Worm (Caenorhabditis elegans): ENCODE results near the gene C03A3.3.

The C03A3.3 gene

DNA sequence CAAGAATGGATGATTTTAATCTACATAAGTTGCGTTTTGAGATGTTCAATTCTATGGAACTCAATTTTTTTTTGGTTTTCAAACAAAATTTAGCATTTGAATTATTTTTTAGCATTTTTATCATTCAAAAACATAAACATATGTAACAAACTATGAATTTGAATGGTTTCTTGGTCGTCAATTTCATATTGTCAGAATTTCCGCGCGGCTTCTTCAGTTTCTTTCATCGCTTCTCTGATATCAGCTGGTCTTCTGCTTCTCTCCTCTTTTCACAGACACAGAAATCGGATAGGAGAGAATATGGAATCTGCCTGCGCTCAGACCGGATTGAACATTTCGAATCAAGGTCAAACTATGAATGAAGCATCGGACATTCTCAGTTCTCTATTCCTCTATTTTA, 2.2 kb downstream of the C03A3.3 start, which contains the start of gene C03A3.9:
Gene C03A3.9, plus strand, starts transcription at position 301 of the 400 bp plus-strand sequence.
- TF ChIP-seq ztf-28 (GFP tag; IDR thresholded peaks at IDR 0.05) (no peak), lsy-27 (tag; optimal IDR thresholded peaks at IDR 0.05; ENCODE audit: borderline replicate concordance, insufficient read depth) (no peak), snpc-1.3 (tag; optimal IDR thresholded peaks at IDR 0.05; ENCODE audit: insufficient read depth) (no peak), K11D2.4 (GFP tag; IDR thresholded peaks at IDR 0.05) (no peak), atf-7 (tag; optimal IDR thresholded peaks at IDR 0.05) (no peak), F10E7.11 (tag; optimal IDR thresholded peaks at IDR 0.05) (no peak), egrh-3 (GFP tag; IDR thresholded peaks at IDR 0.05) (no peak), nhr-179 (tag; optimal IDR thresholded peaks at IDR 0.05) (no peak), fkh-3 (tag; optimal IDR thresholded peaks at IDR 0.05) (no peak), ceh-40 (GFP tag; IDR thresholded peaks at IDR 0.05) (no peak), snpc-4 (GFP tag; optimal IDR thresholded peaks at IDR 0.05) (no peak), snpc-4 (tag; optimal IDR thresholded peaks at IDR 0.05) (no peak), lir-1 (GFP tag; conservative IDR thresholded peaks at IDR 0.05) (no peak), C06A6.2 (GFP tag; conservative IDR thresholded peaks at IDR 0.05) (no peak), bed-2 (GFP tag; IDR thresholded peaks at IDR 0.05) (no peak), repo-1 (tag; optimal IDR thresholded peaks at IDR 0.05) (no peak), mxl-1 (tag; optimal IDR thresholded peaks at IDR 0.05) (no peak)

DNA sequence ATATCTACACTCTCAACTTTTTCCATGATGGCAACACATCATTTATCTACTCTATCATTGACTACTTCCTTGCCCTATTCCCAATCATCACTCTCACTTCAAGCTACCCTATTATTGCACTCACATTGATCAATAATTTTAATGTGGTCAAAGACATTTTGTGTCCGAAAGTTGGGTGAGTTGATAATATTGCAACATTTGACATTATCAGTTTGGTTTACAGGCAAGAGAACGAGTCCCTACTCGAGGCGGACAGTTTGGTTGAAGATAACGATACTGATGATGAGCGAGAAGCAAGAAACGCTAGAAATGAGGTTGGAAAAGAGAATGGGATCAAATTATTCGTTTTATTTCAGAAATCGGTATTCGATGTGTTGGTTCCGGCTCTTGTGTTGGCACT, 4.2 kb downstream of the C03A3.3 start:
- TF ChIP-seq ceh-79 (tag; optimal IDR thresholded peaks at IDR 0.05) (no peak), nhr-80 (tag; optimal IDR thresholded peaks at IDR 0.05) (peak; percentile 92), egl-44 (GFP tag; IDR thresholded peaks at IDR 0.05) (no peak), attf-6 (GFP tag; IDR thresholded peaks at IDR 0.05) (no peak), F33H1.4 (GFP tag; IDR thresholded peaks at IDR 0.05) (no peak), bed-2 (GFP tag; IDR thresholded peaks at IDR 0.05) (no peak), ztf-22 (GFP tag; optimal IDR thresholded peaks at IDR 0.05) (no peak), ceh-27 (GFP tag; optimal IDR thresholded peaks at IDR 0.05) (no peak), ets-4 (GFP tag; optimal IDR thresholded peaks at IDR 0.05) (peak; percentile 33), cebp-2 (GFP tag; IDR thresholded peaks at IDR 0.05) (no peak), F22D6.2 (tag; optimal IDR thresholded peaks at IDR 0.05) (no peak), fkh-3 (tag; optimal IDR thresholded peaks at IDR 0.05) (no peak), unc-62 (GFP tag; optimal IDR thresholded peaks at IDR 0.05) (no peak)

DNA sequence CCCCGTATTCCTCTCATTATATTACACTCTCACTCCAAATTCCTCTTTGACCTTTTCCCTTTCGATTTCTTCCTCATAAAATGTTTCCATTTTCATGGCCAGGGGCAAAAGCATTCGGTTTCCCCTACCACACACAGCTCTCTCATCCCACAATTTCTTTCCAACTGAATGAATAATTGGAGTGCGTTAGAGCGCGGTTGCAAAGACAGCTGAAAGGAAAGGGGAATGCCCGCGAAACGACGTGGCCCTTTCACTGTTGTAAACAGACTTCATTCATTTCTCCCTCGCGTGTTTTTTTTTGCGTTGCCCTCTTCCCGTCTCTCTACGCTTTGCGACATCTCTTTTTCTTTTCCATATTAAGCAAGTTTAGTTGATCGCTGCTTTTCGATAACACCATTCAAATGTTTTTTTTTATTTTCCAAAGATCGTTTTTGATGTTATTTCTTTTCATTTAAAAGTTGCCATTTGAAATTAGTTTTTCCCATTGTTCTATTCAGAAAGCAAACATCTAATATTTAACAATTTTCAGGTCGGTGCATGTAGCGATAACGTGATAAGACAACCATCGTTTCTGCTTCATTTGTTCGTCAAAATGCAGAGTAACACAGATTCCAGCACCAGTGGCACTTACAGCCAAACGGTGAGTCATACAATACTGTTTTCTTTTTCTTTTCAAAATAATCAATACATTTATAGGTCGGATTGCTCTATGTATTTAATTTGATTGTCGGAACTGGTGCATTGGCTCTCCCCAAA, 6.4 kb downstream of the C03A3.3 start, which contains the start of gene C03A3.2:
Gene C03A3.2, plus strand, starts transcription at position 530 of the 756 bp plus-strand sequence.
- TF ChIP-seq mxl-1 (tag; optimal IDR thresholded peaks at IDR 0.05): no peak
- peak; percentile 20 for TF ChIP-seq attf-5 (GFP tag; optimal IDR thresholded peaks at IDR 0.05)
- TF ChIP-seq hmg-1.2 (GFP tag; IDR thresholded peaks at IDR 0.05): peak; percentile 45; the same call in 1 of the 2 replicates
- no peak for TF ChIP-seq him-1 (tag; optimal IDR thresholded peaks at IDR 0.05)
- TF ChIP-seq lin-35 (GFP tag; optimal IDR thresholded peaks at IDR 0.05): peak in 2 of 3 experiments; percentile 19 to 45
- no peak for TF ChIP-seq Y53F4B.3 (GFP tag; IDR thresholded peaks at IDR 0.05)
- peak; percentile 15 for TF ChIP-seq somi-1 (GFP tag; optimal IDR thresholded peaks at IDR 0.05)
- TF ChIP-seq dox-1 (GFP tag; IDR thresholded peaks at IDR 0.05): no peak
- TF ChIP-seq nhr-80 (tag; optimal IDR thresholded peaks at IDR 0.05): peak; percentile 49
- no peak for TF ChIP-seq cebp-2 (GFP tag; IDR thresholded peaks at IDR 0.05)
- TF ChIP-seq mcd-1 (GFP tag; IDR thresholded peaks at IDR 0.05): peak; percentile 82
- TF ChIP-seq pha-4 (tag; optimal IDR thresholded peaks at IDR 0.05): no peak
- no peak for TF ChIP-seq sptf-2 (GFP tag; optimal IDR thresholded peaks at IDR 0.05)
- 0 out of 2 replicates have a peak, but pooled peaks have one; percentile 60 for TF ChIP-seq bed-1 (GFP tag; IDR thresholded peaks at IDR 0.05)
- peak; percentile 33 for TF ChIP-seq lin-40 (tag; optimal IDR thresholded peaks at IDR 0.05)
- peak; percentile 69 for TF ChIP-seq K12H6.12 (tag; optimal IDR thresholded peaks at IDR 0.05)
- TF ChIP-seq ZK185.1 (tag; optimal IDR thresholded peaks at IDR 0.05; ENCODE audit: poor library complexity, severe bottlenecking): peak; percentile 13
- TF ChIP-seq ceh-27 (GFP tag; optimal IDR thresholded peaks at IDR 0.05): peak; percentile 49
- TF ChIP-seq snpc-3.4 (tag; optimal IDR thresholded peaks at IDR 0.05): no peak
